Fruit fly (Drosophila melanogaster) whole organism, prepupa: Measurements from ENCODE around the gene CG42591.
A peak's percentile ranks its signal among the peaks of the same experiment; 100 is the strongest.

ENCODE experiments used
- CG10631 ChIP-seq: fragments of 200-800 bp; sonication (Bioruptor generic); optimal IDR thresholded peaks from 2 replicates; lab custom pipeline; 2016; ENCODE audit warnings: missing biosample characterization, missing genetic modification characterization
- CG11762 ChIP-seq: fragments of 200-800 bp; sonication (Bioruptor generic); optimal IDR thresholded peaks from 3 replicates; lab custom pipeline; 2016; ENCODE audit warnings: missing biosample characterization, missing genetic modification characterization; ENCODE audit not compliant: insufficient read depth
- CG16779 ChIP-seq: fragments of 200-800 bp; sonication (Bioruptor generic); optimal IDR thresholded peaks from 3 replicates; lab custom pipeline; 2017; ENCODE audit warnings: missing biosample characterization, mild to moderate bottlenecking, missing genetic modification characterization
- CG3032 ChIP-seq: fragments of 200-800 bp; optimal IDR thresholded peaks from 2 replicates; lab custom pipeline; 2019; ENCODE audit warnings: missing biosample characterization, mild to moderate bottlenecking, missing genetic modification characterization, moderate library complexity
- CG31627 ChIP-seq: fragments of 200-800 bp; sonication (Bioruptor generic); optimal IDR thresholded peaks from 3 replicates; lab custom pipeline; 2016; ENCODE audit warnings: missing biosample characterization, missing genetic modification characterization
- CG32006 ChIP-seq: fragments of 200-800 bp; sonication (Bioruptor generic); optimal IDR thresholded peaks from 3 replicates; lab custom pipeline; 2017; ENCODE audit warnings: missing biosample characterization, mild to moderate bottlenecking, missing genetic modification characterization
- CG3919 ChIP-seq: fragments of 200-800 bp; sonication (Bioruptor generic); optimal IDR thresholded peaks from 3 replicates; lab custom pipeline; 2016; ENCODE audit warnings: missing biosample characterization, missing genetic modification characterization
- CG4318 ChIP-seq: fragments of 200-800 bp; sonication (Bioruptor generic); optimal IDR thresholded peaks from 3 replicates; lab custom pipeline; 2017; ENCODE audit warnings: missing biosample characterization, mild to moderate bottlenecking, missing genetic modification characterization
- CG6163 ChIP-seq: fragments of 200-800 bp; sonication (Bioruptor generic); IDR thresholded peaks from 3 replicates; pipeline ENCODE4 v1.3.6; 2022; ENCODE audit warnings: missing biosample characterization, missing genetic modification characterization
- CG6792 ChIP-seq: fragments of 200-800 bp; sonication (Bioruptor generic); optimal IDR thresholded peaks from 3 replicates; lab custom pipeline; 2016; ENCODE audit warnings: missing biosample characterization, missing genetic modification characterization
- CG6808 ChIP-seq: fragments of 200-800 bp; sonication (Bioruptor generic); optimal IDR thresholded peaks from 3 replicates; lab custom pipeline; 2017; ENCODE audit warnings: missing biosample characterization, missing genetic modification characterization, mild to moderate bottlenecking, moderate library complexity, missing genetic modification reagents
- CG8319 ChIP-seq: fragments of 200-800 bp; sonication (Bioruptor generic); optimal IDR thresholded peaks from 3 replicates; lab custom pipeline; 2016; ENCODE audit warnings: missing biosample characterization, missing genetic modification characterization
- CG8632 ChIP-seq: fragments of 200-800 bp; sonication (Bioruptor generic); optimal IDR thresholded peaks from 3 replicates; lab custom pipeline; 2016; ENCODE audit warnings: missing biosample characterization, missing genetic modification characterization
- CG9139 ChIP-seq: fragments of 200-800 bp; sonication (Bioruptor generic); optimal IDR thresholded peaks from 3 replicates; lab custom pipeline; 2017; ENCODE audit warnings: missing biosample characterization, mild to moderate bottlenecking, missing genetic modification characterization
- Eip75B ChIP-seq: fragments of 200-800 bp; sonication (Bioruptor generic); optimal IDR thresholded peaks from 3 replicates; lab custom pipeline; 2016; ENCODE audit warnings: missing biosample characterization, missing genetic modification characterization
- Eip78C ChIP-seq: fragments of 200-800 bp; sonication (Bioruptor generic); peaks from one replicate; lab custom pipeline; 2016; ENCODE audit warnings: missing biosample characterization, missing genetic modification characterization
- Ets21C ChIP-seq: fragments of 200-800 bp; sonication (Bioruptor generic); optimal IDR thresholded peaks from 3 replicates; lab custom pipeline; 2016; ENCODE audit warnings: missing biosample characterization, missing genetic modification characterization
- Ets96B ChIP-seq: fragments of 200-800 bp; optimal IDR thresholded peaks from 2 replicates; lab custom pipeline; 2019; ENCODE audit warnings: missing biosample characterization, mild to moderate bottlenecking, missing genetic modification characterization, moderate library complexity
- Gug ChIP-seq: fragments of 200-800 bp; sonication (Bioruptor generic); IDR thresholded peaks from 2 replicates; pipeline ENCODE4 v1.3.6; 2022; ENCODE audit warnings: missing biosample characterization, missing genetic modification characterization
- Hr38 ChIP-seq: sonication (Bioruptor generic); optimal IDR thresholded peaks from 2 replicates; lab custom pipeline; 2016; ENCODE audit warnings: missing biosample characterization, missing genetic modification characterization
- Hr4 ChIP-seq: fragments of 200-800 bp; sonication (Bioruptor generic); optimal IDR thresholded peaks from 3 replicates; lab custom pipeline; 2016; ENCODE audit warnings: missing biosample characterization, missing genetic modification characterization
- Met ChIP-seq: fragments of 200-800 bp; sonication (Bioruptor generic); optimal IDR thresholded peaks from 3 replicates; lab custom pipeline; 2016; ENCODE audit warnings: missing biosample characterization, missing genetic modification characterization
- OdsH ChIP-seq: fragments of 200-800 bp; sonication (Bioruptor generic); optimal IDR thresholded peaks from 3 replicates; lab custom pipeline; 2016; ENCODE audit warnings: missing biosample characterization, missing genetic modification characterization
- Smox ChIP-seq: fragments of 200-800 bp; sonication (Bioruptor generic); optimal IDR thresholded peaks from 3 replicates; lab custom pipeline; 2016; ENCODE audit warnings: missing biosample characterization, missing genetic modification characterization
- Sox102F ChIP-seq: fragments of 200-800 bp; sonication (Bioruptor generic); optimal IDR thresholded peaks from 2 replicates; lab custom pipeline; 2016; ENCODE audit warnings: missing biosample characterization, mild to moderate bottlenecking, missing genetic modification characterization
- Sox14 ChIP-seq: fragments of 200-800 bp; sonication (Bioruptor generic); optimal IDR thresholded peaks from 3 replicates; lab custom pipeline; 2016; ENCODE audit warnings: missing biosample characterization, missing genetic modification characterization
- achi ChIP-seq: fragments of 200-800 bp; sonication (Bioruptor generic); optimal IDR thresholded peaks from 3 replicates; lab custom pipeline; 2016; ENCODE audit warnings: missing biosample characterization, missing genetic modification characterization
- acj6 ChIP-seq: fragments of 200-800 bp; sonication (Bioruptor generic); optimal IDR thresholded peaks from 3 replicates; lab custom pipeline; 2016; ENCODE audit warnings: missing biosample characterization, missing genetic modification characterization
- cyc ChIP-seq: fragments of 200-800 bp; sonication (Bioruptor generic); optimal IDR thresholded peaks from 3 replicates; lab custom pipeline; 2016; ENCODE audit warnings: missing biosample characterization, missing genetic modification characterization
- dsx ChIP-seq: fragments of 200-800 bp; optimal IDR thresholded peaks from 3 replicates; lab custom pipeline; 2019; ENCODE audit warnings: missing biosample characterization, mild to moderate bottlenecking, missing genetic modification characterization, moderate library complexity; ENCODE audit not compliant: poor library complexity, severe bottlenecking
- eg ChIP-seq: fragments of 200-800 bp; sonication (Bioruptor generic); IDR thresholded peaks from 3 replicates; pipeline ENCODE4 v1.3.6; 2022; ENCODE audit warnings: missing biosample characterization, missing genetic modification characterization
- esn ChIP-seq: fragments of 200-800 bp; sonication (Bioruptor generic); optimal IDR thresholded peaks from 2 replicates; lab custom pipeline; 2016; ENCODE audit warnings: missing biosample characterization, mild to moderate bottlenecking, missing genetic modification characterization, moderate library complexity
- fd85E ChIP-seq: fragments of 200-800 bp; sonication (Bioruptor generic); optimal IDR thresholded peaks from 3 replicates; lab custom pipeline; 2016; ENCODE audit warnings: missing biosample characterization, missing genetic modification characterization
- fkh ChIP-seq: fragments of 200-800 bp; sonication (Bioruptor generic); optimal IDR thresholded peaks from 3 replicates; lab custom pipeline; 2017; ENCODE audit warnings: missing biosample characterization, mild to moderate bottlenecking, missing genetic modification characterization, moderate library complexity
- net ChIP-seq: fragments of 200-800 bp; sonication (Bioruptor generic); optimal IDR thresholded peaks from 3 replicates; lab custom pipeline; 2016; ENCODE audit warnings: missing biosample characterization, missing genetic modification characterization
- pdm3 ChIP-seq: fragments of 200-800 bp; sonication (Bioruptor generic); optimal IDR thresholded peaks from 3 replicates; lab custom pipeline; 2016; ENCODE audit warnings: missing biosample characterization, missing genetic modification characterization
- salr ChIP-seq, 2 experiments: fragments of 200-800 bp; sonication (Bioruptor generic); optimal IDR thresholded peaks; 3 replicates each; lab custom pipeline; 2016 to 2018; ENCODE audit warnings: missing biosample characterization in 2 of 2, missing genetic modification characterization in 2 of 2, mild to moderate bottlenecking in 1 of 2
- spab ChIP-seq: fragments of 200-800 bp; sonication (Bioruptor generic); optimal IDR thresholded peaks from 2 replicates; lab custom pipeline; 2017; ENCODE audit warnings: missing biosample characterization, mild to moderate bottlenecking, missing genetic modification characterization, missing genetic modification reagents
- ss ChIP-seq, 2 experiments: fragments of 200-800 bp; sonication (Bioruptor generic); optimal IDR thresholded peaks; 2 replicates in 1 of 2; 3 replicates in 1 of 2; lab custom pipeline; 2017 to 2018; ENCODE audit warnings: mild to moderate bottlenecking in 2 of 2, missing biosample characterization in 2 of 2, missing genetic modification characterization in 2 of 2, moderate library complexity in 1 of 2
- svp ChIP-seq: fragments of 200-800 bp; sonication (Bioruptor generic); peaks from one replicate; lab custom pipeline; 2016; ENCODE audit warnings: missing biosample characterization, missing genetic modification characterization
- vri ChIP-seq: fragments of 200-800 bp; sonication (Bioruptor generic); optimal IDR thresholded peaks from 3 replicates; lab custom pipeline; 2016; ENCODE audit warnings: missing biosample characterization, mild to moderate bottlenecking, missing genetic modification characterization

CG42591 gene

DNA sequence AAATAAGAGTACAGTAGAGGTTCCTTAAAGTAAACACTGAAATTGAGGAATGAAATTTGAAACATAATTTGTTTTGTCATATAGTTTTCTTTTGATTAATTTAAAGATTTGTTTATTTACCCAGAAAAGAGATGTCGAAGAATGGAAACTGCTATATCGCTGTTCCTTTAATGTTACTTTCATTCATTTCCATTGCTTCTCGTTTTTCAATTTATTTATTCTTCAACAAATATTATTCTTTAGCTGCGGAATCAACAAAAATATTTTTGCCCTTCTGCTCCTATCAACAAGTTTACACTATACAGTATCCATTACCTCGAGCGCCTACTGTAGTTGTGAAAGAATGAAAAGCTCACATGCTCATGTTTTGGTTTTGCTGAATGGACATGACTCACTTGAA is 6.4 kb upstream of the CG42591 start (continued):
- TF ChIP-seq CG6808 (GFP tag; lab: Kevin White, UChicago) (peak; percentile 28), cyc (peak; percentile 12), CG3919 (GFP tag; lab: Kevin White, UChicago) (peak; percentile 46), svp (peak; percentile 33), dsx (GFP tag; lab: Kevin White, UChicago) (peak; percentile 37), achi (GFP tag; lab: Kevin White, UChicago) (peak; percentile 9), CG32006 (GFP tag; lab: Kevin White, UChicago) (peak; percentile 33), spab (GFP tag; lab: Kevin White, UChicago) (peak; percentile 0), CG6792 (peak; percentile 28), CG3032 (peak; percentile 29)

DNA sequence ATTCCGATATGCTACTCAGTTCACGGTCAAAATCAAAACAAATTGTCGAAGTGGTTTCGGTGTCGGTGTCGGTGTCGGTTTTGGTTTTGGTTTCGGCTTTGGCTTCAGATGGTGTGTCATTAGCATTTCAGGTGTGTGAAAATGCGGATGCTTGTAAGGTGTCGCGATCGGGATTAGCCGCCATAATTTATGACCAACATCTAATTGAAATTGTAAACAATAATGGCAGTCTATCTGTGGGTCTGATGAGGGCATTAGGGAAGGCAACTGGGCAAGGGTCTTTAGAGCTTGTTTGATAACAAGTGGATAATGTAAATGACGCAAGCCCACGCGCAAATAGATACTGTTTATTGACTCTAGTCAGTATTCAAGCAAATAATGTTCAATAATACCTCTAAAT is 5.2 kb upstream of the CG42591 start:
- TF ChIP-seq eg, result no peak
- peak; percentile 65 for TF ChIP-seq fkh (GFP tag; lab: Kevin White, UChicago)

- no peak for TF ChIP-seq OdsH
- TF ChIP-seq spab (GFP tag; lab: Kevin White, UChicago), result no peak
- TF ChIP-seq Met, result no peak
- TF ChIP-seq acj6 (GFP tag; lab: Kevin White, UChicago), result no peak
- TF ChIP-seq pdm3 (GFP tag; lab: Kevin White, UChicago), result no peak
- TF ChIP-seq vri (GFP tag; lab: Kevin White, UChicago), result no peak
- TF ChIP-seq fkh (GFP tag; lab: Kevin White, UChicago), result peak; percentile 58
- no peak for TF ChIP-seq CG10631 (GFP tag; lab: Kevin White, UChicago)
- no peak for TF ChIP-seq ss (GFP tag; optimal IDR thresholded peaks at IDR 0.05; lab: Kevin White, UChicago)
- TF ChIP-seq svp, result peak; percentile 33
- no peak for TF ChIP-seq Sox102F (GFP tag; lab: Kevin White, UChicago)
- no peak for TF ChIP-seq salr (GFP tag; optimal IDR thresholded peaks at IDR 0.05; lab: Kevin White, UChicago)
These were observed 4.1 kb upstream of the CG42591 start for dm6 chr3L:8073872-8074271.

DNA sequence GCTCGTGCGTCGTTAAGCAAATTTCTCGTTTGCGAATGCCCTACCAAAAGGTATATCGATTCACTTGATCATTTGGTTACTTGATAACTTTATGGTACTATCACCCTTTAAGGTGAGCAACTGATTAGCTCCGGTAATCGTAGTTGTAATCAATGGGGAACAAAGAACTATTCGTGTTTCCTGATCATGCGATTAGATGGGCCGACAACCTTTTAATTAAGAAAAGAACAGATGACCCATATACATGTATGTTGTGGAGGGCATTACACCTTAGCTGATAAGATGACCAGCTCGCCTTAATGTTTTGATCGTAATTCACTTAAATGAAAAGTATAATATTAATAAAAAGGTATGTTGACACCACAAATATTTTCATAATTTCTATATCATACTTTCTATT is 3.6 kb upstream of the CG42591 start:
- peak; percentile 20 for TF ChIP-seq CG4318 (GFP tag; lab: Kevin White, UChicago)
- no peak for TF ChIP-seq Smox (GFP tag; lab: Kevin White, UChicago)
- TF ChIP-seq OdsH, result no peak
- TF ChIP-seq CG32006 (GFP tag; lab: Kevin White, UChicago), result peak; percentile 54
- peak; percentile 17 for TF ChIP-seq Hr4 (GFP tag; lab: Kevin White, UChicago)
- no peak for TF ChIP-seq dsx (GFP tag; lab: Kevin White, UChicago)
- peak; percentile 12 for TF ChIP-seq Eip78C (GFP tag; lab: Kevin White, UChicago)
- no peak for TF ChIP-seq Ets21C (GFP tag; lab: Kevin White, UChicago)
- peak; percentile 7 for TF ChIP-seq esn (GFP tag; lab: Kevin White, UChicago)
- no peak for TF ChIP-seq cyc
- TF ChIP-seq eg, result peak; percentile 13; the same call in 1 of the 3 replicates

dm6 chr3L:8072720-8073119 is 3.0 kb upstream of the CG42591 start:
- TF ChIP-seq CG31627 (GFP tag; lab: Kevin White, UChicago) (peak; percentile 14), CG3919 (GFP tag; lab: Kevin White, UChicago) (peak; percentile 80), Ets96B (peak; percentile 41), eg (peak; percentile 85), CG8632 (GFP tag; lab: Kevin White, UChicago) (no peak), Eip78C (GFP tag; lab: Kevin White, UChicago) (peak; percentile 91), CG11762 (GFP tag; lab: Kevin White, UChicago) (peak; percentile 60), CG3032 (peak; percentile 17), net (GFP tag; lab: Kevin White, UChicago) (peak; percentile 31), ss (GFP tag; optimal IDR thresholded peaks at IDR 0.05; lab: Kevin White, UChicago) (no peak), Eip75B (peak; percentile 69), achi (GFP tag; lab: Kevin White, UChicago) (peak; percentile 52), CG6808 (GFP tag; lab: Kevin White, UChicago) (no peak), fkh (GFP tag; lab: Kevin White, UChicago) (peak; percentile 56), CG6163 (GFP tag; lab: Robert Waterston, UW) (peak; percentile 88), pdm3 (GFP tag; lab: Kevin White, UChicago) (peak; percentile 49), Sox102F (GFP tag; lab: Kevin White, UChicago) (peak; percentile 46), svp (peak; percentile 82), Gug (peak; percentile 48; the same call in 1 of the 2 replicates), esn (GFP tag; lab: Kevin White, UChicago) (peak; percentile 62), fd85E (no peak), spab (GFP tag; lab: Kevin White, UChicago) (no peak), Sox14 (GFP tag; lab: Kevin White, UChicago) (peak; percentile 37), CG9139 (GFP tag; lab: Kevin White, UChicago) (no peak), CG8319 (GFP tag; lab: Kevin White, UChicago) (peak; percentile 59), Hr38 (GFP tag; lab: Kevin White, UChicago) (no peak), Ets21C (GFP tag; lab: Kevin White, UChicago) (no peak), CG16779 (peak; percentile 25), Met (peak; percentile 53)
